Worm (Caenorhabditis elegans) whole organism, late embryonic: ENCODE data around the gene F53B7.7.

ENCODE experiments used
- C08G9.2 ChIP-seq: sonication (generic microtip); optimal IDR thresholded peaks from 2 replicates; lab custom pipeline; 2016; ENCODE audit warnings: mild to moderate bottlenecking, missing genetic modification characterization, moderate library complexity, missing compliant biosample characterization
- C38D4.7 ChIP-seq: fragments of 200-800 bp; sonication (Bioruptor generic); optimal IDR thresholded peaks from 2 replicates; lab custom pipeline; 2018; ENCODE audit warnings: mild to moderate bottlenecking, missing genetic modification characterization, moderate library complexity, missing compliant biosample characterization
- ama-1 ChIP-seq: fragments of 150-350 bp; optimal IDR thresholded peaks from 2 replicates; lab custom pipeline; 2014
- eyg-1 ChIP-seq: sonication (generic microtip); optimal IDR thresholded peaks from 2 replicates; lab custom pipeline; 2016; ENCODE audit warnings: missing genotype, missing genetic modification characterization, missing compliant biosample characterization
- mec-3 ChIP-seq: sonication (generic microtip); optimal IDR thresholded peaks from 2 replicates; lab custom pipeline; 2016; ENCODE audit warnings: borderline replicate concordance, missing genetic modification characterization, missing compliant biosample characterization
- nfya-1 ChIP-seq: sonication (generic microtip); optimal IDR thresholded peaks from 2 replicates; lab custom pipeline; 2017; ENCODE audit warnings: missing genetic modification characterization, mild to moderate bottlenecking, missing compliant biosample characterization, antibody characterized with exemption, moderate library complexity
- pqm-1 ChIP-seq: sonication (generic microtip); optimal IDR thresholded peaks from 2 replicates; lab custom pipeline; 2016; ENCODE audit warnings: missing genetic modification characterization, missing compliant biosample characterization
- unc-55 ChIP-seq: sonication (generic microtip); optimal IDR thresholded peaks from 2 replicates; lab custom pipeline; 2017; ENCODE audit warnings: missing biosample characterization, missing genetic modification reagents, missing genetic modification characterization
- unc-86 ChIP-seq: sonication (generic microtip); optimal IDR thresholded peaks from 2 replicates; lab custom pipeline; 2016; ENCODE audit warnings: missing genetic modification characterization, missing compliant biosample characterization

- no peak for TF ChIP-seq unc-55 (GFP tag; lab: Kevin White, UChicago)
- TF ChIP-seq nfya-1 (tag; lab: Kevin White, UChicago): no peak
- TF ChIP-seq ama-1: no peak
- TF ChIP-seq unc-86: no peak
- no peak for TF ChIP-seq eyg-1 (tag; lab: Kevin White, UChicago)
- no peak for TF ChIP-seq C08G9.2 (tag; lab: Kevin White, UChicago)
- no peak for TF ChIP-seq C38D4.7
- TF ChIP-seq mec-3 (tag; lab: Kevin White, UChicago): no peak
- TF ChIP-seq pqm-1 (tag; lab: Kevin White, UChicago): no peak
Measured at ce11 chrV:11043767-11044166, 44.9 kb downstream of the F53B7.7 start, which contains the start of gene C45B11.6.
